Fruit fly (Drosophila melanogaster) S2 (cell line): ENCODE data around the gene Pcmt.

Source experiments
- CG8478 ChIP-seq: fragments of >200 bp; optimal IDR thresholded peaks from 2 replicates; lab custom pipeline; 2018
- CTCF ChIP-seq, 2 experiments: fragments of >200 bp; optimal IDR thresholded peaks; 2 replicates each; lab custom pipeline; 2018

dm6 chr3R:5568590-5568989 lies 14.5 kb upstream of the Pcmt start, which contains the start of the genes CG2931 and Rheb:
- TF ChIP-seq CG8478 = no peak
- no peak for TF ChIP-seq CTCF (optimal IDR thresholded peaks at IDR 0.05; lab: Kevin White, UChicago)
